Worm (Caenorhabditis elegans) whole organism, L4 larva: ENCODE results near the gene stg-1.

Source experiments
- ceh-44 ChIP-seq: fragments of 200-800 bp; sonication (Bioruptor generic); IDR thresholded peaks from 2 replicates; pipeline ENCODE4 v1.3.6; 2022; ENCODE audit warnings: missing genetic modification reagents, missing genetic modification characterization, missing compliant biosample characterization
- pqm-1 ChIP-seq: sonication (generic microtip); optimal IDR thresholded peaks from 2 replicates; lab custom pipeline; 2017; ENCODE audit warnings: missing biosample characterization, missing genetic modification characterization
- zip-11 ChIP-seq: fragments of 200-800 bp; sonication (Bioruptor generic); IDR thresholded peaks from 2 replicates; pipeline ENCODE4 v1.3.6; 2022; ENCODE audit warnings: missing genetic modification characterization, missing compliant biosample characterization
- ztf-11 ChIP-seq: fragments of 150-350 bp; optimal IDR thresholded peaks from 2 replicates; lab custom pipeline; 2014; ENCODE audit warnings: missing biosample characterization, missing genetic modification characterization

- no peak for TF ChIP-seq ceh-44 (GFP tag; lab: Robert Waterston, UW)
- TF ChIP-seq pqm-1 (tag; lab: Kevin White, UChicago) = no peak
- no peak for TF ChIP-seq ztf-11 (tag; lab: Kevin White, UChicago)
- no peak for TF ChIP-seq zip-11 (GFP tag; lab: Robert Waterston, UW)
These were observed 20.7 kb downstream of the stg-1 start, which contains the start of gene let-268 for ce11 chrII:10039799-10040198.
